Worm (Caenorhabditis elegans): Measurements from ENCODE around the gene C34C6.9.

ce11 chrII:8704413-8704874 is 18.7 kb downstream of the C34C6.9 start, which contains the start of gene prx-5:
- TF ChIP-seq rnt-1 (tag; optimal IDR thresholded peaks at IDR 0.05) (no peak), ztf-11 (tag; optimal IDR thresholded peaks at IDR 0.05) (no peak), pag-3 (tag; optimal IDR thresholded peaks at IDR 0.05; ENCODE audit: borderline replicate concordance, insufficient read depth) (no peak), nhr-11 (tag; optimal IDR thresholded peaks at IDR 0.05) (no peak), ztf-4 (tag; optimal IDR thresholded peaks at IDR 0.05) (no peak), lsy-2 (tag; optimal IDR thresholded peaks at IDR 0.05) (no peak), elt-2 (tag; optimal IDR thresholded peaks at IDR 0.05) (peak; percentile 16), nhr-12 (tag; optimal IDR thresholded peaks at IDR 0.05) (no peak), lin-14 (GFP tag; optimal IDR thresholded peaks at IDR 0.05) (no peak), pqm-1 (tag; optimal IDR thresholded peaks at IDR 0.05) (no peak), ceh-82 (tag; optimal IDR thresholded peaks at IDR 0.05) (no peak)
